Worm (Caenorhabditis elegans) whole organism, early embryonic: ENCODE results near the gene pxf-1.

Source experiments
- B0310.2 ChIP-seq: sonication (generic microtip); optimal IDR thresholded peaks from 2 replicates; lab custom pipeline; 2016; ENCODE audit warnings: mild to moderate bottlenecking, missing genetic modification characterization, missing compliant biosample characterization
- F13C5.2 ChIP-seq: sonication (generic microtip); optimal IDR thresholded peaks from 2 replicates; lab custom pipeline; 2017; ENCODE audit warnings: mild to moderate bottlenecking, missing genetic modification characterization, inconsistent platforms, missing compliant biosample characterization
- aly-1 ChIP-seq: sonication (generic microtip); optimal IDR thresholded peaks from 2 replicates; lab custom pipeline; 2016; ENCODE audit warnings: missing genetic modification characterization, missing compliant biosample characterization
- ama-1 ChIP-seq: fragments of 150-350 bp; optimal IDR thresholded peaks from 2 replicates; lab custom pipeline; 2014
- ceh-13 ChIP-seq: fragments of 200-800 bp; sonication (Bioruptor generic); optimal IDR thresholded peaks from 2 replicates; lab custom pipeline; 2018; ENCODE audit warnings: mild to moderate bottlenecking, missing genetic modification characterization, missing compliant biosample characterization
- ceh-36 ChIP-seq: sonication (generic microtip); optimal IDR thresholded peaks from 2 replicates; lab custom pipeline; 2016; ENCODE audit warnings: missing genetic modification characterization, inconsistent platforms, missing compliant biosample characterization
- ets-7 ChIP-seq: sonication (generic microtip); optimal IDR thresholded peaks from 2 replicates; lab custom pipeline; 2016; ENCODE audit warnings: missing genotype, missing genetic modification characterization, missing compliant biosample characterization
- flt-1 ChIP-seq: fragments of 200-800 bp; sonication (Bioruptor generic); IDR thresholded peaks from 2 replicates; pipeline ENCODE4 v1.3.6; 2022; ENCODE audit warnings: missing genetic modification characterization, missing compliant biosample characterization
- hmbx-1 ChIP-seq: sonication (generic microtip); optimal IDR thresholded peaks from 2 replicates; lab custom pipeline; 2016; ENCODE audit warnings: mild to moderate bottlenecking, missing genetic modification characterization, missing compliant biosample characterization
- hmg-4 ChIP-seq: fragments of 200-800 bp; sonication (Bioruptor generic); optimal IDR thresholded peaks from 2 replicates; lab custom pipeline; 2018; ENCODE audit warnings: mild to moderate bottlenecking, missing genetic modification characterization, missing compliant biosample characterization
- hnd-1 ChIP-seq: sonication (generic microtip); optimal IDR thresholded peaks from 2 replicates; lab custom pipeline; 2016; ENCODE audit warnings: missing genetic modification characterization, missing compliant biosample characterization
- pes-1 ChIP-seq: fragments of 200-800 bp; sonication (Bioruptor generic); IDR thresholded peaks from 2 replicates; pipeline ENCODE4 v1.3.6; 2022; ENCODE audit warnings: missing genetic modification reagents, missing genetic modification characterization, missing compliant biosample characterization
- scrt-1 ChIP-seq: fragments of 200-800 bp; sonication (Bioruptor generic); IDR thresholded peaks from 2 replicates; pipeline ENCODE4 v1.3.6; 2022; ENCODE audit warnings: missing genetic modification characterization, missing compliant biosample characterization
- sea-1 ChIP-seq: fragments of 200-800 bp; sonication (Bioruptor generic); conservative IDR thresholded peaks from 2 replicates; pipeline ENCODE4 v1.3.6; 2022; ENCODE audit warnings: missing genetic modification characterization, missing compliant biosample characterization
- tbx-11 ChIP-seq: fragments of 200-800 bp; sonication (Bioruptor generic); IDR thresholded peaks from 2 replicates; pipeline ENCODE4 v1.3.6; 2022; ENCODE audit warnings: missing genetic modification characterization, missing compliant biosample characterization
- tbx-37 ChIP-seq: fragments of 200-800 bp; sonication (Bioruptor generic); conservative IDR thresholded peaks from 2 replicates; pipeline ENCODE4 v1.3.6; 2022; ENCODE audit warnings: missing genetic modification reagents, missing genetic modification characterization, missing compliant biosample characterization
- tra-4 ChIP-seq: sonication (generic microtip); optimal IDR thresholded peaks from 2 replicates; lab custom pipeline; 2017; ENCODE audit warnings: missing genetic modification characterization, missing compliant biosample characterization

pxf-1 gene

ce11 chrIV:10174328-10174727 lies at the start of gene pxf-1:
Gene pxf-1, minus strand, starts transcription at chrIV:10174341.
- TF ChIP-seq hmg-4 (GFP tag; lab: Kevin White, UChicago) (no peak), pes-1 (GFP tag; lab: Robert Waterston, UW) (no peak), scrt-1 (GFP tag; lab: Robert Waterston, UW) (no peak), ama-1 (lab: Kevin White, UChicago) (no peak), tra-4 (tag; lab: Kevin White, UChicago) (no peak), aly-1 (tag; lab: Kevin White, UChicago) (no peak), B0310.2 (no peak), hnd-1 (tag; lab: Kevin White, UChicago) (no peak), F13C5.2 (tag; lab: Kevin White, UChicago) (no peak), hmbx-1 (tag; lab: Kevin White, UChicago) (no peak), ets-7 (no peak)

ce11 chrIV:10223723-10224122 lies 49.6 kb upstream of the pxf-1 start, which contains the start of gene nas-12:
Gene nas-12, plus strand, starts transcription at chrIV:10224023.
- TF ChIP-seq hnd-1 (tag; lab: Kevin White, UChicago) (no peak), ceh-13 (GFP tag; lab: Kevin White, UChicago) (no peak), tra-4 (tag; lab: Kevin White, UChicago) (no peak)

ce11 chrIV:10222122-10222589 lies 48.0 kb upstream of the pxf-1 start, which contains the start of gene C24F3.2:
Gene C24F3.2, plus strand, starts transcription at chrIV:10222539.
- TF ChIP-seq scrt-1 (GFP tag; lab: Robert Waterston, UW): no peak
- no peak for TF ChIP-seq ceh-36 (tag; lab: Kevin White, UChicago)
- no peak for TF ChIP-seq sea-1 (GFP tag; lab: Robert Waterston, UW)
- TF ChIP-seq ama-1 (lab: Kevin White, UChicago): no peak
- TF ChIP-seq tra-4 (tag; lab: Kevin White, UChicago): no peak
- no peak for TF ChIP-seq aly-1 (tag; lab: Kevin White, UChicago)
- no peak for TF ChIP-seq flt-1 (GFP tag; lab: Robert Waterston, UW)
- no peak for TF ChIP-seq F13C5.2 (tag; lab: Kevin White, UChicago)
- TF ChIP-seq ceh-13 (GFP tag; lab: Kevin White, UChicago): no peak
- TF ChIP-seq tbx-37 (GFP tag; lab: Robert Waterston, UW): no peak
- no peak for TF ChIP-seq hmbx-1 (tag; lab: Kevin White, UChicago)
- no peak for TF ChIP-seq tbx-11

- no peak for TF ChIP-seq hmg-4 (GFP tag; lab: Kevin White, UChicago)
- no peak for TF ChIP-seq sea-1 (GFP tag; lab: Robert Waterston, UW)
Measured at ce11 chrIV:10221187-10221586, 47.0 kb upstream of the pxf-1 start, which contains the start of gene tram-1. Gene tram-1, minus strand, starts transcription at chrIV:10221287.

- TF ChIP-seq aly-1 (tag; lab: Kevin White, UChicago): no peak
- no peak for TF ChIP-seq ama-1 (lab: Kevin White, UChicago)
Measured at ce11 chrIV:10219208-10219607, 45.1 kb upstream of the pxf-1 start, which contains the start of gene qns-1. Gene qns-1, minus strand, starts transcription at chrIV:10219308.

- TF ChIP-seq hmg-4 (GFP tag; lab: Kevin White, UChicago) (no peak), aly-1 (tag; lab: Kevin White, UChicago) (no peak), pes-1 (GFP tag; lab: Robert Waterston, UW) (no peak), ama-1 (lab: Kevin White, UChicago) (no peak), ceh-13 (GFP tag; lab: Kevin White, UChicago) (no peak), F13C5.2 (tag; lab: Kevin White, UChicago) (no peak), ets-7 (no peak), sea-1 (GFP tag; lab: Robert Waterston, UW) (no peak), ceh-36 (tag; lab: Kevin White, UChicago) (no peak), hnd-1 (tag; lab: Kevin White, UChicago) (no peak), hmbx-1 (tag; lab: Kevin White, UChicago) (no peak), tra-4 (tag; lab: Kevin White, UChicago) (no peak), scrt-1 (GFP tag; lab: Robert Waterston, UW) (no peak), tbx-37 (GFP tag; lab: Robert Waterston, UW) (no peak), B0310.2 (no peak), tbx-11 (no peak), flt-1 (GFP tag; lab: Robert Waterston, UW) (no peak)
Measured at ce11 chrIV:10216704-10217296, 42.7 kb upstream of the pxf-1 start.

ce11 chrIV:10216078-10216477 lies 41.9 kb upstream of the pxf-1 start, which contains the start of gene col-124:
Gene col-124, plus strand, starts transcription at chrIV:10216451.
- TF ChIP-seq sea-1 (GFP tag; lab: Robert Waterston, UW) (no peak), ama-1 (lab: Kevin White, UChicago) (no peak), hnd-1 (tag; lab: Kevin White, UChicago) (no peak), hmg-4 (GFP tag; lab: Kevin White, UChicago) (no peak), ets-7 (no peak), aly-1 (tag; lab: Kevin White, UChicago) (no peak), tbx-37 (GFP tag; lab: Robert Waterston, UW) (no peak), F13C5.2 (tag; lab: Kevin White, UChicago) (no peak), tbx-11 (no peak), B0310.2 (no peak), flt-1 (GFP tag; lab: Robert Waterston, UW) (no peak), scrt-1 (GFP tag; lab: Robert Waterston, UW) (no peak), hmbx-1 (tag; lab: Kevin White, UChicago) (no peak), tra-4 (tag; lab: Kevin White, UChicago) (no peak), pes-1 (GFP tag; lab: Robert Waterston, UW) (no peak), ceh-36 (tag; lab: Kevin White, UChicago) (no peak), ceh-13 (GFP tag; lab: Kevin White, UChicago) (no peak)
